Worm (Caenorhabditis elegans): Measurements from ENCODE around the gene fox-1.

DNA sequence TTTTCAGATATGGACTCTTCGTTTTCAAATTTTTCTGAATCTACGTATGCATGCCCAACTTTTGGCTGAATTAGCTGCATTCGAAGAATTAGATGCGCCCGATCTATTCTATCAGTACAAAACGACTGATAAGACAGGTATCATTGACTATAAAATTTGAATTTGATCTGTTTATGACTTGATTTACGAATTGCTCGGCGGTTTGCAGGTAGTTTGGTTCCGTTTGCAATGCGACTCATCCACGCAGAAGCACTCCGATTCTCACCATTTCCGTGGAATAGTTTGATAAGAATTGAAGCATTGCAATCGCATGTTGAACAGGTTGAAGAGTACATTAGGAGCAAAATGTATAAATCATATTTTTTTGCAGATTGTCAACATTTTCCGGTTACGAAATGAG, 48.7 kb downstream of the fox-1 start:
- no peak for TF ChIP-seq ceh-13 (GFP tag; optimal IDR thresholded peaks at IDR 0.05)
- no peak for TF ChIP-seq ama-1 (optimal IDR thresholded peaks at IDR 0.05)
- no peak for TF ChIP-seq tra-4 (tag; optimal IDR thresholded peaks at IDR 0.05)
- TF ChIP-seq tbx-11 (GFP tag; IDR thresholded peaks at IDR 0.05) = no peak
- no peak for TF ChIP-seq B0310.2 (tag; optimal IDR thresholded peaks at IDR 0.05)
- TF ChIP-seq pes-1 (GFP tag; IDR thresholded peaks at IDR 0.05) = no peak
- TF ChIP-seq flt-1 (GFP tag; IDR thresholded peaks at IDR 0.05) = no peak
